Fruit fly (Drosophila melanogaster) whole organism, embryonic: Measurements from ENCODE around the gene Atf3.

ENCODE experiments used
- Aef1 ChIP-seq: fragments of 200-800 bp; sonication (Bioruptor generic); IDR thresholded peaks from 3 replicates; pipeline ENCODE4 v1.3.6; 2022; ENCODE audit warnings: missing biosample characterization, missing genetic modification characterization
- Asciz ChIP-seq: fragments of 200-800 bp; sonication (Bioruptor generic); optimal IDR thresholded peaks from 2 replicates; lab custom pipeline; 2017; ENCODE audit warnings: missing biosample characterization, mild to moderate bottlenecking, missing genetic modification characterization, missing genetic modification reagents
- Atf3 ChIP-seq: fragments of 200-800 bp; sonication (Bioruptor generic); optimal IDR thresholded peaks from 3 replicates; lab custom pipeline; 2016; ENCODE audit warnings: missing biosample characterization, missing genetic modification characterization
- Awh ChIP-seq: fragments of 200-800 bp; sonication (Bioruptor generic); IDR thresholded peaks from 2 replicates; pipeline ENCODE4, ENCODE4 v1.3.6; 2022; ENCODE audit warnings: missing biosample characterization, missing genetic modification characterization
- CG10267 ChIP-seq: fragments of 200-800 bp; sonication (Bioruptor generic); optimal IDR thresholded peaks from 2 replicates; lab custom pipeline; 2018; ENCODE audit warnings: missing biosample characterization, mild to moderate bottlenecking, missing genetic modification characterization, moderate library complexity
- CG10543 ChIP-seq: fragments of 200-800 bp; sonication (Bioruptor generic); optimal IDR thresholded peaks from 3 replicates; lab custom pipeline; 2017; ENCODE audit warnings: missing biosample characterization, mild to moderate bottlenecking, missing genetic modification characterization, moderate library complexity
- CG12659 ChIP-seq: fragments of 200-800 bp; sonication (Bioruptor generic); optimal IDR thresholded peaks from 3 replicates; lab custom pipeline; 2017; ENCODE audit warnings: mild to moderate bottlenecking, missing biosample characterization, missing genetic modification reagents, missing genetic modification characterization
- CG17186 ChIP-seq: fragments of 200-800 bp; sonication (Bioruptor generic); optimal IDR thresholded peaks from 3 replicates; lab custom pipeline; 2017; ENCODE audit warnings: missing biosample characterization, missing genetic modification reagents, missing genetic modification characterization
- CG18476 ChIP-seq: fragments of 200-800 bp; sonication (Bioruptor generic); optimal IDR thresholded peaks from 2 replicates; lab custom pipeline; 2016; ENCODE audit warnings: missing biosample characterization, mild to moderate bottlenecking, missing genetic modification characterization
- CG31224 ChIP-seq: fragments of 200-800 bp; sonication (Bioruptor generic); IDR thresholded peaks from 2 replicates; pipeline ENCODE4 v1.3.6; 2022; ENCODE audit warnings: missing biosample characterization, missing genetic modification characterization
- CG31365 ChIP-seq: fragments of 200-800 bp; sonication (Bioruptor generic); optimal IDR thresholded peaks from 2 replicates; lab custom pipeline; 2018; ENCODE audit warnings: missing biosample characterization, mild to moderate bottlenecking, missing genetic modification characterization
- CG34422 ChIP-seq: fragments of 200-800 bp; sonication (Bioruptor generic); IDR thresholded peaks from 3 replicates; pipeline ENCODE4 v1.3.6; 2022; ENCODE audit warnings: missing biosample characterization, missing genetic modification characterization
- CG5245 ChIP-seq: fragments of 200-800 bp; sonication (Bioruptor generic); optimal IDR thresholded peaks from 3 replicates; lab custom pipeline; 2016; ENCODE audit warnings: missing biosample characterization, missing genetic modification characterization
- CG6254 ChIP-seq: fragments of 200-800 bp; sonication (Bioruptor generic); optimal IDR thresholded peaks from 3 replicates; lab custom pipeline; 2017; ENCODE audit warnings: mild to moderate bottlenecking, missing biosample characterization, missing genetic modification reagents, missing genetic modification characterization
- CG6689 ChIP-seq: fragments of 200-800 bp; sonication (Bioruptor generic); IDR thresholded peaks from 2 replicates; pipeline ENCODE4 v1.3.6; 2022; ENCODE audit warnings: missing biosample characterization, missing genetic modification characterization
- CG9215 ChIP-seq: fragments of 200-800 bp; sonication (Bioruptor generic); IDR thresholded peaks from 2 replicates; pipeline ENCODE4 v1.3.6; 2022; ENCODE audit warnings: missing biosample characterization, missing genetic modification characterization
- CkIIα-i1 ChIP-seq: fragments of 200-800 bp; sonication (Bioruptor generic); IDR thresholded peaks from 2 replicates; pipeline ENCODE4 v1.3.6; 2022; ENCODE audit warnings: missing biosample characterization, missing genetic modification characterization
- CoRest ChIP-seq: fragments of 200-800 bp; sonication (Bioruptor generic); optimal IDR thresholded peaks from 3 replicates; lab custom pipeline; 2018; ENCODE audit warnings: missing biosample characterization, mild to moderate bottlenecking, missing genetic modification characterization, moderate library complexity
- D19A ChIP-seq: fragments of 200-800 bp; optimal IDR thresholded peaks from 3 replicates; lab custom pipeline; 2019; ENCODE audit warnings: missing biosample characterization, mild to moderate bottlenecking, missing genetic modification characterization, moderate library complexity
- Dad ChIP-seq: fragments of 200-800 bp; sonication (Bioruptor generic); optimal IDR thresholded peaks from 3 replicates; lab custom pipeline; 2016; ENCODE audit warnings: missing biosample characterization, missing genetic modification characterization
- Dek ChIP-seq: fragments of 200-800 bp; sonication (Bioruptor generic); optimal IDR thresholded peaks from 3 replicates; lab custom pipeline; 2019; ENCODE audit warnings: missing biosample characterization, mild to moderate bottlenecking, missing genetic modification characterization, moderate library complexity
- Dfd ChIP-seq, 2 experiments: fragments of >200 bp; optimal IDR thresholded peaks; 2 replicates each; lab custom pipeline; 2017; ENCODE audit warnings: missing biosample characterization in 2 of 2, missing genetic modification characterization in 2 of 2
- Ets97D ChIP-seq: fragments of 200-800 bp; sonication (Bioruptor generic); optimal IDR thresholded peaks from 3 replicates; lab custom pipeline; 2016; ENCODE audit warnings: missing biosample characterization, missing genetic modification characterization
- Fer1 ChIP-seq: fragments of 200-800 bp; sonication (Bioruptor generic); optimal IDR thresholded peaks from 2 replicates; lab custom pipeline; 2017; ENCODE audit warnings: missing biosample characterization, mild to moderate bottlenecking, missing genetic modification characterization
- Gug ChIP-seq: fragments of 200-800 bp; sonication (Bioruptor generic); IDR thresholded peaks from 4 replicates; pipeline ENCODE4 v1.3.6; 2022; ENCODE audit warnings: missing biosample characterization, missing genetic modification characterization
- HLHmδ ChIP-seq: fragments of 200-800 bp; sonication (Bioruptor generic); optimal IDR thresholded peaks from 2 replicates; lab custom pipeline; 2018; ENCODE audit warnings: missing biosample characterization, mild to moderate bottlenecking, missing genetic modification characterization, moderate library complexity
- Hand ChIP-seq: fragments of 200-800 bp; sonication (Bioruptor generic); optimal IDR thresholded peaks from 2 replicates; lab custom pipeline; 2017; ENCODE audit warnings: mild to moderate bottlenecking, missing biosample characterization, missing genetic modification reagents, missing genetic modification characterization
- Hey ChIP-seq: fragments of 200-800 bp; sonication (Bioruptor generic); optimal IDR thresholded peaks from 3 replicates; lab custom pipeline; 2018; ENCODE audit warnings: missing biosample characterization, mild to moderate bottlenecking, missing genetic modification characterization
- Hr39 ChIP-seq: fragments of >200 bp; optimal IDR thresholded peaks from 2 replicates; lab custom pipeline; 2017
- Pdp1 ChIP-seq, 2 experiments: fragments of 200-800 bp; sonication (Bioruptor generic); optimal IDR thresholded peaks; 3 replicates each; lab custom pipeline; 2016; ENCODE audit warnings: missing biosample characterization in 2 of 2, missing genetic modification characterization in 2 of 2, mild to moderate bottlenecking in 1 of 2, moderate library complexity in 1 of 2
- Ssrp ChIP-seq: fragments of 200-800 bp; sonication (Bioruptor generic); optimal IDR thresholded peaks from 2 replicates; lab custom pipeline; 2018; ENCODE audit warnings: missing biosample characterization, mild to moderate bottlenecking, missing genetic modification characterization, moderate library complexity
- ac ChIP-seq: fragments of 200-800 bp; sonication (Bioruptor generic); optimal IDR thresholded peaks from 3 replicates; lab custom pipeline; 2017; ENCODE audit warnings: missing biosample characterization, mild to moderate bottlenecking, missing genetic modification characterization
- ash1 ChIP-seq: fragments of 200-800 bp; sonication (Bioruptor generic); optimal IDR thresholded peaks from 2 replicates; lab custom pipeline; 2018; ENCODE audit warnings: missing biosample characterization, mild to moderate bottlenecking, missing genetic modification characterization
- bowl ChIP-seq: fragments of 200-800 bp; sonication (Bioruptor generic); IDR thresholded peaks from 2 replicates; pipeline ENCODE4 v1.3.6; 2022; ENCODE audit warnings: missing biosample characterization, missing genetic modification characterization
- cas ChIP-seq: fragments of 200-800 bp; sonication (Bioruptor generic); IDR thresholded peaks from 2 replicates; pipeline ENCODE4 v1.3.6; 2022; ENCODE audit warnings: missing biosample characterization, missing genetic modification characterization
- ci ChIP-seq: fragments of 200-800 bp; sonication (Bioruptor generic); IDR thresholded peaks from 3 replicates; pipeline ENCODE4 v1.3.6; 2022; ENCODE audit warnings: missing biosample characterization, missing genetic modification characterization
- crol ChIP-seq: fragments of 200-800 bp; sonication (Bioruptor generic); IDR thresholded peaks from 2 replicates; pipeline ENCODE4 v1.3.6; 2022; ENCODE audit warnings: missing biosample characterization, missing genetic modification characterization
- da ChIP-seq: fragments of 200-800 bp; sonication (Bioruptor generic); optimal IDR thresholded peaks from 2 replicates; lab custom pipeline; 2016; ENCODE audit warnings: missing biosample characterization, missing genetic modification characterization
- dpn ChIP-seq, 2 experiments: fragments of 200-800 bp; sonication (Bioruptor generic); optimal IDR thresholded peaks; 3 replicates each; lab custom pipeline; 2016; ENCODE audit warnings: missing biosample characterization in 2 of 2, missing genetic modification characterization in 2 of 2
- fu2 ChIP-seq: fragments of 200-800 bp; sonication (Bioruptor generic); optimal IDR thresholded peaks from 2 replicates; lab custom pipeline; 2016; ENCODE audit warnings: missing biosample characterization, missing genetic modification characterization
- grn ChIP-seq: fragments of 200-800 bp; sonication (Bioruptor generic); optimal IDR thresholded peaks from 3 replicates; lab custom pipeline; 2017; ENCODE audit warnings: missing biosample characterization, missing genetic modification characterization
- jumu ChIP-seq: fragments of 200-800 bp; sonication (Bioruptor generic); optimal IDR thresholded peaks from 3 replicates; lab custom pipeline; 2016; ENCODE audit warnings: missing biosample characterization, missing genetic modification characterization
- lab ChIP-seq: fragments of 200-800 bp; sonication (Bioruptor generic); optimal IDR thresholded peaks from 3 replicates; lab custom pipeline; 2017; ENCODE audit warnings: missing biosample characterization, missing genetic modification characterization, mild to moderate bottlenecking, moderate library complexity, missing genetic modification reagents
- lmd ChIP-seq: fragments of 200-800 bp; sonication (Bioruptor generic); IDR thresholded peaks from 2 replicates; pipeline ENCODE4 v1.3.6; 2022; ENCODE audit warnings: missing biosample characterization, missing genetic modification characterization
- pros ChIP-seq: fragments of 200-800 bp; sonication (Bioruptor generic); optimal IDR thresholded peaks from 3 replicates; lab custom pipeline; 2019; ENCODE audit warnings: missing biosample characterization, mild to moderate bottlenecking, missing genetic modification characterization, moderate library complexity
- stc ChIP-seq: fragments of 200-800 bp; sonication (Bioruptor generic); IDR thresholded peaks from 2 replicates; pipeline ENCODE4 v1.3.6; 2022; ENCODE audit warnings: missing biosample characterization, missing genetic modification characterization
- sug ChIP-seq: fragments of 200-800 bp; optimal IDR thresholded peaks from 2 replicates; lab custom pipeline; 2019; ENCODE audit warnings: missing biosample characterization, mild to moderate bottlenecking, missing genetic modification characterization, moderate library complexity
- tna ChIP-seq: fragments of 200-800 bp; sonication (Bioruptor generic); IDR thresholded peaks from 2 replicates; pipeline ENCODE4 v1.3.6; 2022; ENCODE audit warnings: missing biosample characterization, missing genetic modification characterization; ENCODE audit not compliant: partially characterized antibody
- ttk ChIP-seq: fragments of 200-800 bp; sonication (Bioruptor generic); IDR thresholded peaks from 2 replicates; pipeline ENCODE4 v2.1.2; 2022; ENCODE audit warnings: missing biosample characterization, missing genetic modification characterization
- wdn ChIP-seq: fragments of 200-800 bp; sonication (Bioruptor generic); IDR thresholded peaks from 2 replicates; pipeline ENCODE4 v1.3.6; 2022; ENCODE audit warnings: missing biosample characterization, missing genetic modification characterization
- wek ChIP-seq: fragments of 200-800 bp; sonication (Bioruptor generic); optimal IDR thresholded peaks from 3 replicates; lab custom pipeline; 2018; ENCODE audit warnings: missing biosample characterization, mild to moderate bottlenecking, missing genetic modification characterization, moderate library complexity
- z ChIP-seq: fragments of 200-800 bp; sonication (Bioruptor generic); IDR thresholded peaks from 3 replicates; pipeline ENCODE4 v1.3.6; 2022; ENCODE audit warnings: missing biosample characterization, missing genetic modification characterization

Atf3 gene

dm6 chrX:1322214-1322613 is 47.1 kb upstream of the Atf3 start, which contains the start of gene DAAM (continued):
- TF ChIP-seq cas (GFP tag; lab: Robert Waterston, UW) = no peak
- peak in 1 of 2 experiments; percentile 2 for TF ChIP-seq Pdp1 (GFP tag; optimal IDR thresholded peaks at IDR 0.05; lab: Kevin White, UChicago)
- TF ChIP-seq Hr39 = no peak
- TF ChIP-seq z (GFP tag; lab: Robert Waterston, UW) = no peak
- no peak for TF ChIP-seq ttk (GFP tag; lab: Robert Waterston, UW)
- TF ChIP-seq Ets97D (GFP tag; lab: Kevin White, UChicago) = peak; percentile 97
- TF ChIP-seq CG6689 (GFP tag; lab: Robert Waterston, UW) = no peak
- TF ChIP-seq CG34422 = peak; percentile 48; the same call in 1 of the 3 replicates
- no peak for TF ChIP-seq Fer1 (GFP tag; lab: Kevin White, UChicago)
- peak; percentile 60 for TF ChIP-seq grn (GFP tag; lab: Kevin White, UChicago)
- TF ChIP-seq CG31365 (tag; lab: Kevin White, UChicago) = peak; percentile 30
- TF ChIP-seq Dad (GFP tag; lab: Kevin White, UChicago) = peak; percentile 24
- no peak for TF ChIP-seq Hand (GFP tag; lab: Kevin White, UChicago)
- no peak for TF ChIP-seq Ssrp (tag; lab: Kevin White, UChicago)
- TF ChIP-seq CG10267 (tag; lab: Kevin White, UChicago) = no peak
- TF ChIP-seq Awh (GFP tag; lab: Robert Waterston, UW) = no peak
- no peak; the same call in 1 of the 2 replicates for TF ChIP-seq CG9215
- no peak for TF ChIP-seq ash1 (GFP tag; lab: Kevin White, UChicago)
- TF ChIP-seq CG18476 (GFP tag; lab: Kevin White, UChicago) = no peak
- peak; percentile 38 for TF ChIP-seq Hey (tag; lab: Kevin White, UChicago)
- TF ChIP-seq pros = peak; percentile 24
- TF ChIP-seq CG17186 (GFP tag; lab: Kevin White, UChicago) = peak; percentile 65
- TF ChIP-seq Asciz (GFP tag; lab: Kevin White, UChicago) = no peak
- no peak for TF ChIP-seq ac (GFP tag; lab: Kevin White, UChicago)
- TF ChIP-seq HLHmδ (GFP tag; lab: Kevin White, UChicago) = no peak
- TF ChIP-seq Dfd (GFP tag; optimal IDR thresholded peaks at IDR 0.05; lab: Kevin White, UChicago) = no peak
- peak; percentile 5 for TF ChIP-seq fu2
- no peak for TF ChIP-seq lmd
- TF ChIP-seq CkIIα-i1 (GFP tag; lab: Robert Waterston, UW) = no peak
- TF ChIP-seq Dek (tag; lab: Kevin White, UChicago) = peak; percentile 31
- TF ChIP-seq CG31224 (GFP tag; lab: Robert Waterston, UW) = no peak
- TF ChIP-seq CG10543 (GFP tag; lab: Kevin White, UChicago) = peak; percentile 48
- TF ChIP-seq da = no peak
- TF ChIP-seq D19A = no peak
- TF ChIP-seq CG12659 (GFP tag; lab: Kevin White, UChicago) = peak; percentile 84
- peak; percentile 75 for TF ChIP-seq ci (GFP tag; lab: Robert Waterston, UW)
- TF ChIP-seq Gug (GFP tag; lab: Robert Waterston, UW) = no peak
- TF ChIP-seq stc (GFP tag; lab: Robert Waterston, UW) = no peak
- TF ChIP-seq jumu = peak; percentile 45
- peak; percentile 43 to 46 for TF ChIP-seq dpn (GFP tag; optimal IDR thresholded peaks at IDR 0.05; lab: Kevin White, UChicago)
- TF ChIP-seq sug (tag; lab: Kevin White, UChicago) = no peak
- peak; percentile 8 for TF ChIP-seq wek (GFP tag; lab: Kevin White, UChicago)
- no peak for TF ChIP-seq crol (GFP tag; lab: Robert Waterston, UW)
- no peak for TF ChIP-seq Atf3 (GFP tag; lab: Kevin White, UChicago)
- peak; percentile 63 for TF ChIP-seq CoRest (tag; lab: Kevin White, UChicago)
- peak; percentile 78 for TF ChIP-seq lab (GFP tag; lab: Kevin White, UChicago)
- no peak for TF ChIP-seq bowl (GFP tag; lab: Robert Waterston, UW)
- no peak for TF ChIP-seq CG6254 (GFP tag; lab: Kevin White, UChicago)
- no peak for TF ChIP-seq wdn (GFP tag; lab: Robert Waterston, UW)
- no peak for TF ChIP-seq CG5245 (GFP tag; lab: Kevin White, UChicago)
- TF ChIP-seq Aef1 = no peak
- TF ChIP-seq tna (GFP tag; lab: Robert Waterston, UW) = no peak
